Fruit fly (Drosophila melanogaster) whole organism, embryonic: Measurements from ENCODE around the gene CG32259.

Source experiments
- ATbp ChIP-seq: fragments of 200-800 bp; sonication (Bioruptor generic); optimal IDR thresholded peaks from 2 replicates; lab custom pipeline; 2017; ENCODE audit warnings: missing biosample characterization, mild to moderate bottlenecking, missing genetic modification characterization, missing genetic modification reagents
- CG10565 ChIP-seq: fragments of 200-800 bp; sonication (Bioruptor generic); optimal IDR thresholded peaks from 3 replicates; lab custom pipeline; 2016; ENCODE audit warnings: missing biosample characterization, mild to moderate bottlenecking, missing genetic modification characterization
- CG10654 ChIP-seq: fragments of 200-800 bp; sonication (Bioruptor generic); optimal IDR thresholded peaks from 2 replicates; lab custom pipeline; 2016; ENCODE audit warnings: missing biosample characterization, missing genetic modification characterization
- CG11456 ChIP-seq: fragments of 200-800 bp; sonication (Bioruptor generic); IDR thresholded peaks from 3 replicates; pipeline ENCODE4 v1.3.6; 2022; ENCODE audit warnings: missing biosample characterization, missing genetic modification characterization
- CG12155 ChIP-seq: fragments of 200-800 bp; sonication (Bioruptor generic); optimal IDR thresholded peaks from 3 replicates; lab custom pipeline; 2016; ENCODE audit warnings: missing biosample characterization, missing genetic modification characterization
- CG12299 ChIP-seq: fragments of 200-800 bp; sonication (Bioruptor generic); optimal IDR thresholded peaks from 2 replicates; lab custom pipeline; 2018; ENCODE audit warnings: missing biosample characterization, mild to moderate bottlenecking, missing genetic modification characterization
- CG14441 ChIP-seq: fragments of 200-800 bp; sonication (Bioruptor generic); IDR thresholded peaks from 2 replicates; pipeline ENCODE4 v1.3.6; 2022; ENCODE audit warnings: missing biosample characterization, missing genetic modification characterization
- CG1647 ChIP-seq: fragments of 200-800 bp; sonication (Bioruptor generic); optimal IDR thresholded peaks from 3 replicates; lab custom pipeline; 2016; ENCODE audit warnings: missing biosample characterization, missing genetic modification characterization
- CG17328 ChIP-seq: fragments of 200-800 bp; sonication (Bioruptor generic); IDR thresholded peaks from 2 replicates; pipeline ENCODE4 v1.3.6; 2022; ENCODE audit warnings: missing biosample characterization, missing genetic modification characterization
- CG18011 ChIP-seq: fragments of 200-800 bp; sonication (Bioruptor generic); optimal IDR thresholded peaks from 2 replicates; lab custom pipeline; 2017; ENCODE audit warnings: missing biosample characterization, missing genetic modification characterization, mild to moderate bottlenecking, moderate library complexity, missing genotype
- CG2116 ChIP-seq: fragments of 200-800 bp; sonication (Bioruptor generic); optimal IDR thresholded peaks from 3 replicates; lab custom pipeline; 2018; ENCODE audit warnings: missing biosample characterization, mild to moderate bottlenecking, missing genetic modification characterization
- CG2199 ChIP-seq: fragments of 200-800 bp; sonication (Bioruptor generic); IDR thresholded peaks from 3 replicates; pipeline ENCODE4 v1.3.6; 2022; ENCODE audit warnings: missing biosample characterization, missing genetic modification characterization
- CG2678 ChIP-seq: fragments of 200-800 bp; sonication (Bioruptor generic); optimal IDR thresholded peaks from 3 replicates; lab custom pipeline; 2019; ENCODE audit warnings: missing biosample characterization, mild to moderate bottlenecking, missing genetic modification characterization, moderate library complexity
- CG4617 ChIP-seq: fragments of 200-800 bp; sonication (Bioruptor generic); optimal IDR thresholded peaks from 3 replicates; lab custom pipeline; 2016; ENCODE audit warnings: missing biosample characterization, missing genetic modification characterization, borderline replicate concordance
- CG5245 ChIP-seq: fragments of 200-800 bp; sonication (Bioruptor generic); optimal IDR thresholded peaks from 3 replicates; lab custom pipeline; 2016; ENCODE audit warnings: missing biosample characterization, missing genetic modification characterization
- CG7372 ChIP-seq: fragments of 200-800 bp; sonication (Bioruptor generic); IDR thresholded peaks from 2 replicates; pipeline ENCODE4 v1.3.6; 2022; ENCODE audit warnings: missing biosample characterization, missing genetic modification characterization
- CG7987 ChIP-seq: fragments of 200-800 bp; sonication (Bioruptor generic); optimal IDR thresholded peaks from 2 replicates; lab custom pipeline; 2018; ENCODE audit warnings: missing biosample characterization, mild to moderate bottlenecking, missing genetic modification characterization, moderate library complexity
- CG9932 ChIP-seq: fragments of 200-800 bp; sonication (Bioruptor generic); IDR thresholded peaks from 2 replicates; pipeline ENCODE4 v1.3.6; 2022; ENCODE audit warnings: missing biosample characterization, missing genetic modification characterization
- Camta ChIP-seq: fragments of 200-800 bp; sonication (Bioruptor generic); optimal IDR thresholded peaks from 2 replicates; lab custom pipeline; 2016; ENCODE audit warnings: missing biosample characterization, missing genetic modification characterization
- Deaf1 ChIP-seq: fragments of 200-800 bp; optimal IDR thresholded peaks from 3 replicates; lab custom pipeline; 2019; ENCODE audit warnings: missing biosample characterization, mild to moderate bottlenecking, missing genetic modification characterization, moderate library complexity
- Dip2 ChIP-seq: fragments of 200-800 bp; sonication (Bioruptor generic); IDR thresholded peaks from 2 replicates; pipeline ENCODE4 v1.3.6; 2022; ENCODE audit warnings: missing biosample characterization, missing genetic modification characterization
- HHEX ChIP-seq: fragments of 200-800 bp; sonication (Bioruptor generic); optimal IDR thresholded peaks from 3 replicates; lab custom pipeline; 2017; ENCODE audit warnings: missing biosample characterization, mild to moderate bottlenecking, missing genetic modification characterization, missing genetic modification reagents
- HLHmδ ChIP-seq: fragments of 200-800 bp; sonication (Bioruptor generic); optimal IDR thresholded peaks from 2 replicates; lab custom pipeline; 2018; ENCODE audit warnings: missing biosample characterization, mild to moderate bottlenecking, missing genetic modification characterization, moderate library complexity
- Mad ChIP-seq: fragments of 200-800 bp; sonication (Bioruptor generic); optimal IDR thresholded peaks from 2 replicates; lab custom pipeline; 2016; ENCODE audit warnings: missing biosample characterization, missing genetic modification characterization
- Mrtf ChIP-seq: fragments of 200-800 bp; sonication (Bioruptor generic); IDR thresholded peaks from 3 replicates; pipeline ENCODE4 v1.3.6; 2022; ENCODE audit warnings: missing biosample characterization, missing genetic modification characterization
- Nf-YA ChIP-seq: fragments of 200-800 bp; sonication (Bioruptor generic); IDR thresholded peaks from 2 replicates; pipeline ENCODE4 v1.3.6; 2022; ENCODE audit warnings: missing biosample characterization, missing genetic modification characterization
- Side ChIP-seq: fragments of 200-800 bp; sonication (Bioruptor generic); optimal IDR thresholded peaks from 2 replicates; lab custom pipeline; 2016; ENCODE audit warnings: missing biosample characterization, missing genetic modification characterization
- Spps ChIP-seq: fragments of 200-800 bp; sonication (Bioruptor generic); optimal IDR thresholded peaks from 2 replicates; lab custom pipeline; 2018; ENCODE audit warnings: missing biosample characterization, mild to moderate bottlenecking, missing genetic modification characterization
- Taf1 ChIP-seq: fragments of 200-800 bp; sonication (Bioruptor generic); IDR thresholded peaks from 2 replicates; pipeline ENCODE4 v1.3.6; 2022; ENCODE audit warnings: missing biosample characterization, missing genetic modification characterization
- ab ChIP-seq: fragments of 200-800 bp; sonication (Bioruptor generic); optimal IDR thresholded peaks from 2 replicates; lab custom pipeline; 2016; ENCODE audit warnings: missing biosample characterization, missing genetic modification characterization
- al ChIP-seq: fragments of 200-800 bp; sonication (Bioruptor generic); IDR thresholded peaks from 2 replicates; pipeline ENCODE4 v1.3.6; 2022; ENCODE audit warnings: missing biosample characterization, missing genetic modification characterization
- ara ChIP-seq: fragments of 200-800 bp; sonication (Bioruptor generic); IDR thresholded peaks from 2 replicates; pipeline ENCODE4 v1.3.6; 2022; ENCODE audit warnings: missing biosample characterization, missing genetic modification characterization
- bbx ChIP-seq: fragments of 200-800 bp; sonication (Bioruptor generic); IDR thresholded peaks from 2 replicates; pipeline ENCODE4 v1.3.6; 2022; ENCODE audit warnings: missing biosample characterization, missing genetic modification characterization; ENCODE audit not compliant: partially characterized antibody
- cad ChIP-seq: fragments of >200 bp; optimal IDR thresholded peaks from 2 replicates; lab custom pipeline; 2017; ENCODE audit warnings: missing biosample characterization, missing genetic modification characterization
- corto ChIP-seq: fragments of 200-800 bp; sonication (Bioruptor generic); optimal IDR thresholded peaks from 2 replicates; lab custom pipeline; 2016; ENCODE audit warnings: missing biosample characterization, mild to moderate bottlenecking, missing genetic modification characterization, moderate library complexity
- dm ChIP-seq: fragments of 200-800 bp; sonication (Bioruptor generic); optimal IDR thresholded peaks from 3 replicates; lab custom pipeline; 2016; ENCODE audit warnings: missing biosample characterization, missing genetic modification characterization
- eve ChIP-seq, 2 experiments: fragments of >200 bp; optimal IDR thresholded peaks; 2 replicates each; lab custom pipeline; 2017; ENCODE audit warnings: missing biosample characterization in 2 of 2, missing genetic modification characterization in 2 of 2
- jigr1 ChIP-seq: fragments of 200-800 bp; sonication (Bioruptor generic); IDR thresholded peaks from 3 replicates; pipeline ENCODE4 v1.3.6; 2022; ENCODE audit warnings: missing biosample characterization, missing genetic modification characterization
- lilli ChIP-seq: fragments of 200-800 bp; sonication (Bioruptor generic); optimal IDR thresholded peaks from 3 replicates; lab custom pipeline; 2016; ENCODE audit warnings: missing biosample characterization, missing genetic modification characterization
- lola ChIP-seq, 3 experiments: fragments of >200 bp in 2 of 3; fragments of 200-800 bp in 1 of 3; sonication (Bioruptor generic) in 1 of 3; optimal IDR thresholded peaks; 2 replicates each; lab custom pipeline; 2017 to 2019; ENCODE audit warnings: missing biosample characterization in 3 of 3, missing genetic modification characterization in 3 of 3, mild to moderate bottlenecking in 1 of 3, moderate library complexity in 1 of 3
- onecut ChIP-seq: fragments of 200-800 bp; sonication (Bioruptor generic); IDR thresholded peaks from 2 replicates; pipeline ENCODE4 v1.3.6; 2022; ENCODE audit warnings: missing biosample characterization, missing genetic modification characterization
- p53 ChIP-seq: fragments of 200-800 bp; sonication (Bioruptor generic); optimal IDR thresholded peaks from 2 replicates; lab custom pipeline; 2016; ENCODE audit warnings: missing biosample characterization, missing genetic modification characterization
- pan ChIP-seq, 4 experiments: fragments of >200 bp in 3 of 4; fragments of 200-800 bp in 1 of 4; sonication (Bioruptor generic) in 1 of 4; optimal IDR thresholded peaks in 3 of 4; IDR thresholded peaks in 1 of 4; 2 replicates each; pipeline versions ENCODE4 v1.3.6 to Lab custom; 2017 to 2022; ENCODE audit warnings: missing biosample characterization in 2 of 4, missing genetic modification characterization in 2 of 4, mixed read lengths in 1 of 4
- pb ChIP-seq: fragments of 200-800 bp; sonication (Bioruptor generic); optimal IDR thresholded peaks from 3 replicates; lab custom pipeline; 2016; ENCODE audit warnings: missing biosample characterization, missing genetic modification characterization
- ranshi ChIP-seq: fragments of 200-800 bp; sonication (Bioruptor generic); IDR thresholded peaks from 2 replicates; pipeline ENCODE4 v1.3.6; 2022; ENCODE audit warnings: missing biosample characterization, missing genetic modification characterization
- sisA ChIP-seq: fragments of 200-800 bp; sonication (Bioruptor generic); IDR thresholded peaks from 2 replicates; pipeline ENCODE4 v1.3.6; 2022; ENCODE audit warnings: missing biosample characterization, missing genetic modification characterization
- slou ChIP-seq: fragments of 200-800 bp; sonication (Bioruptor generic); optimal IDR thresholded peaks from 3 replicates; lab custom pipeline; 2016; ENCODE audit warnings: missing biosample characterization, missing genetic modification characterization
- sob ChIP-seq: fragments of 200-800 bp; sonication (Bioruptor generic); IDR thresholded peaks from 2 replicates; pipeline ENCODE4 v1.3.6; 2022; ENCODE audit warnings: missing biosample characterization, missing genetic modification characterization
- usp ChIP-seq: fragments of >200 bp; optimal IDR thresholded peaks from 2 replicates; lab custom pipeline; 2017; ENCODE audit warnings: missing biosample characterization, missing genetic modification characterization
- vfl ChIP-seq: fragments of 200-800 bp; sonication (Bioruptor generic); optimal IDR thresholded peaks from 2 replicates; lab custom pipeline; 2016; ENCODE audit warnings: missing biosample characterization, missing genetic modification characterization

The CG32259 gene

dm6 chr3L:4040247-4040925 is 28.8 kb upstream of the CG32259 start, which contains the start of the genes CG11593 and Rcd5 (continued):
- TF ChIP-seq ATbp (GFP tag; lab: Kevin White, UChicago) (no peak), CG14441 (GFP tag; lab: Robert Waterston, UW) (peak; percentile 85), CG7372 (peak; percentile 79), usp (GFP tag; lab: Kevin White, UChicago) (no peak), CG4617 (peak; percentile 96), corto (GFP tag; lab: Kevin White, UChicago) (no peak), ranshi (GFP tag; lab: Robert Waterston, UW) (peak; percentile 82; the same call in 1 of the 2 replicates), lilli (GFP tag; lab: Kevin White, UChicago) (no peak), pan (optimal IDR thresholded peaks at IDR 0.05; lab: Kevin White, UChicago) (no peak), pan (GFP tag; optimal IDR thresholded peaks at IDR 0.05 in 1 of 2, IDR thresholded peaks at IDR 0.05 in 1 of 2) (peak in 1 of 2 experiments; percentile 81), onecut (GFP tag; lab: Robert Waterston, UW) (no peak), cad (GFP tag; lab: Kevin White, UChicago) (no peak), jigr1 (GFP tag; lab: Robert Waterston, UW) (peak; percentile 63; the same call in 1 of the 3 replicates), CG2199 (GFP tag; lab: Robert Waterston, UW) (0 out of 3 replicates have a peak, but pooled peaks have one; percentile 56), sob (GFP tag; lab: Robert Waterston, UW) (peak; percentile 86), Deaf1 (tag; lab: Kevin White, UChicago) (no peak), CG11456 (GFP tag; lab: Robert Waterston, UW) (peak; percentile 86), Mrtf (GFP tag; lab: Robert Waterston, UW) (peak; percentile 63; the same call in 2 of the 3 replicates), CG2678 (tag; lab: Kevin White, UChicago) (no peak), CG12299 (tag; lab: Kevin White, UChicago) (no peak), lola (GFP tag; optimal IDR thresholded peaks at IDR 0.05; lab: Kevin White, UChicago) (no peak), ab (GFP tag; lab: Kevin White, UChicago) (no peak), bbx (GFP tag; lab: Robert Waterston, UW) (no peak), Camta (GFP tag; lab: Kevin White, UChicago) (no peak), sisA (peak; percentile 88), ara (GFP tag; lab: Robert Waterston, UW) (peak; percentile 73), Nf-YA (peak; percentile 41; the same call in 1 of the 2 replicates), CG2116 (peak; percentile 70), Spps (tag; lab: Kevin White, UChicago) (peak; percentile 41), CG10654 (GFP tag; lab: Kevin White, UChicago) (peak; percentile 65), pb (GFP tag; lab: Kevin White, UChicago) (no peak), Taf1 (GFP tag; lab: Robert Waterston, UW) (peak; percentile 69), HLHmδ (GFP tag; lab: Kevin White, UChicago) (no peak), CG17328 (peak; percentile 45; the same call in 1 of the 2 replicates), p53 (GFP tag; lab: Kevin White, UChicago) (no peak), HHEX (peak; percentile 18), Dip2 (GFP tag; lab: Robert Waterston, UW) (no peak), vfl (no peak), CG9932 (GFP tag; lab: Robert Waterston, UW) (peak; percentile 92), al (GFP tag; lab: Robert Waterston, UW) (peak; percentile 82), Side (GFP tag; lab: Kevin White, UChicago) (no peak), slou (peak; percentile 32), eve (GFP tag; optimal IDR thresholded peaks at IDR 0.05; lab: Kevin White, UChicago) (no peak), CG18011 (GFP tag; lab: Kevin White, UChicago) (no peak), dm (GFP tag; lab: Kevin White, UChicago) (peak; percentile 38), CG1647 (GFP tag; lab: Kevin White, UChicago) (peak; percentile 20), CG5245 (GFP tag; lab: Kevin White, UChicago) (peak; percentile 24), Mad (GFP tag; lab: Kevin White, UChicago) (peak; percentile 53), CG7987 (GFP tag; lab: Kevin White, UChicago) (peak; percentile 13), CG10565 (no peak), CG12155 (GFP tag; lab: Kevin White, UChicago) (no peak)
